Fruit fly (Drosophila melanogaster) whole organism, adult: ENCODE results near the gene mwh.
"Not testable (repeated sequence)": the region's sequence is repeated elsewhere in the genome, so short reads cannot be mapped to it uniquely, and the experiment has no call there.

Source experiments
- CG11617 ChIP-seq: fragments of 200-800 bp; sonication (Bioruptor generic); optimal IDR thresholded peaks from 2 replicates; lab custom pipeline; 2017; ENCODE audit warnings: mild to moderate bottlenecking, missing biosample characterization, missing genetic modification reagents, missing genetic modification characterization
- CG12768 ChIP-seq: fragments of 200-800 bp; sonication (Bioruptor generic); optimal IDR thresholded peaks from 2 replicates; lab custom pipeline; 2017; ENCODE audit warnings: missing biosample characterization, missing genetic modification characterization, mild to moderate bottlenecking, moderate library complexity, missing genetic modification reagents
- CG14711 ChIP-seq: fragments of 200-800 bp; sonication (Bioruptor generic); optimal IDR thresholded peaks from 2 replicates; lab custom pipeline; 2018; ENCODE audit warnings: missing biosample characterization, mild to moderate bottlenecking, missing genetic modification characterization, moderate library complexity
- CG1620 ChIP-seq: fragments of 200-800 bp; sonication (Bioruptor generic); optimal IDR thresholded peaks from 2 replicates; lab custom pipeline; 2016; ENCODE audit warnings: missing biosample characterization, missing genetic modification characterization
- CG33017 ChIP-seq: fragments of 200-800 bp; sonication (Bioruptor generic); optimal IDR thresholded peaks from 2 replicates; lab custom pipeline; 2018; ENCODE audit warnings: missing biosample characterization, mild to moderate bottlenecking, missing genetic modification characterization, moderate library complexity
- CG5204 ChIP-seq: fragments of 200-800 bp; sonication (Bioruptor generic); optimal IDR thresholded peaks from 2 replicates; lab custom pipeline; 2016; ENCODE audit warnings: missing biosample characterization, missing genetic modification characterization
- CG7045 ChIP-seq: fragments of 200-800 bp; sonication (Bioruptor generic); optimal IDR thresholded peaks from 2 replicates; lab custom pipeline; 2017; ENCODE audit warnings: missing biosample characterization, mild to moderate bottlenecking, missing genetic modification characterization
- CG7101 ChIP-seq: fragments of 200-800 bp; sonication (Bioruptor generic); optimal IDR thresholded peaks from 2 replicates; lab custom pipeline; 2018; ENCODE audit warnings: missing biosample characterization, mild to moderate bottlenecking, missing genetic modification characterization, moderate library complexity
- Clk ChIP-seq: fragments of 200-800 bp; sonication (Bioruptor generic); optimal IDR thresholded peaks from 2 replicates; lab custom pipeline; 2017; ENCODE audit warnings: missing biosample characterization, missing genetic modification characterization
- Crg-1 ChIP-seq: fragments of 200-800 bp; sonication (Bioruptor generic); optimal IDR thresholded peaks from 2 replicates; lab custom pipeline; 2016; ENCODE audit warnings: missing biosample characterization, missing genetic modification characterization
- Hr96 ChIP-seq: fragments of 200-800 bp; sonication (Bioruptor generic); optimal IDR thresholded peaks from 2 replicates; lab custom pipeline; 2016; ENCODE audit warnings: missing biosample characterization, missing genetic modification characterization
- Mnt ChIP-seq: fragments of 200-800 bp; sonication (Bioruptor generic); optimal IDR thresholded peaks from 2 replicates; lab custom pipeline; 2016; ENCODE audit warnings: missing biosample characterization, mild to moderate bottlenecking, missing genetic modification characterization
- bab1 ChIP-seq: fragments of 200-800 bp; sonication (Bioruptor generic); optimal IDR thresholded peaks from 3 replicates; lab custom pipeline; 2019; ENCODE audit warnings: missing biosample characterization, mild to moderate bottlenecking, missing genetic modification characterization, moderate library complexity
- cic ChIP-seq: fragments of 200-800 bp; sonication (Bioruptor generic); optimal IDR thresholded peaks from 2 replicates; lab custom pipeline; 2017; ENCODE audit warnings: missing biosample characterization, mild to moderate bottlenecking, missing genetic modification characterization, moderate library complexity
- cnc ChIP-seq, 2 experiments: fragments of >200 bp; optimal IDR thresholded peaks; 2 replicates each; lab custom pipeline; 2017
- kay ChIP-seq: fragments of 200-800 bp; sonication (Bioruptor generic); peaks from one replicate; lab custom pipeline; 2016; ENCODE audit warnings: missing biosample characterization, missing genetic modification characterization, borderline replicate concordance
- ovo ChIP-seq: fragments of 200-800 bp; sonication (Bioruptor generic); optimal IDR thresholded peaks from 2 replicates; lab custom pipeline; 2016; ENCODE audit warnings: missing biosample characterization, missing genetic modification characterization
- pad ChIP-seq: fragments of 200-800 bp; sonication (Bioruptor generic); optimal IDR thresholded peaks from 3 replicates; lab custom pipeline; 2017; ENCODE audit warnings: missing biosample characterization, missing genetic modification characterization, mild to moderate bottlenecking, moderate library complexity, missing genetic modification reagents
- tj ChIP-seq: fragments of 200-800 bp; sonication (Bioruptor generic); optimal IDR thresholded peaks from 3 replicates; lab custom pipeline; 2017; ENCODE audit warnings: missing biosample characterization, mild to moderate bottlenecking, missing genetic modification characterization, moderate library complexity
- toe ChIP-seq: fragments of 200-800 bp; sonication (Bioruptor generic); optimal IDR thresholded peaks from 2 replicates; lab custom pipeline; 2016; ENCODE audit warnings: missing biosample characterization, missing genetic modification characterization

The mwh gene

DNA sequence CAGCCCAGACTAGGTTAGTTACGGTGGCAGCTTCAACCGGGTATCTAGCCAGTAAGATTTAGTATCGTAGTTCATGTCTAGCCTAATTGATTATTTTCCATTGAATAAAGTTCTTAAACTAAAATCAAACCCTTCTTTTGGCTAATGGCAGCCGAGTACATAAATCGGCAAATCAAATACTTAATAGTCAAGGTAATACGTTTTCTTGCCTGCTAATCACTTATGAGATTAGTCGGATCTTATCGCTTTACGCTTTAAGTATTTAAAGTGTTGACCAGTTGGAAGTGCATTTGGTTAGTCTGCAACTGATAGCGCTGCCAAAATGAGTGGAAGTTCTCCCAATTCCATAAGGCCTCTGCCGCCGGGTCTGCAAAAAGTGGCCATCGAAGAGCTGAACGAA lies 32.0 kb downstream of the mwh start, which contains the start of gene CG33965:
CG33965 (plus strand) TSS at position 301 of the 400 bp plus-strand sequence.
- TF ChIP-seq Clk (GFP tag; lab: Kevin White, UChicago) = no peak

DNA sequence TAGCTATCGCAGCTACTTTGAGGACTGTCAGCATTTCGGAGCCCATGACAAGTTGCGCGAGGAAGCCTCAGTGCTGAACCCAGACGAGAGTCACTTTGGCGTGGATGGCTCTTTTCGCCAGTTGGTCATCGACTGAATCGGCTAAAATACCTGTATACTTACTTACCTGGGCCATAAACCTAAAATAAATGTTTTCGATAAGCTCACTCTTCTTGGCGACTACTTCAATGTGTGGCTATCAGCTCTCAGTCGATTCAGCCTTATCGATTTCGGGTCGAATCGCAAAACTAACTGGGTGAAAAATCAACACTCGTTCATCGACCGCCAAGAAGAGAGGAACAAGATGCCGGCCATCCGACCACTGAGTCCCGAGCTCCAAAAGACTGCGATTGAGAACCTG lies 33.2 kb downstream of the mwh start, which contains the start of gene CG33966:
CG33966 (plus strand) TSS at position 301 of the 400 bp plus-strand sequence.
- TF ChIP-seq CG5204 (GFP tag; lab: Kevin White, UChicago) (no peak), toe (no peak)

DNA sequence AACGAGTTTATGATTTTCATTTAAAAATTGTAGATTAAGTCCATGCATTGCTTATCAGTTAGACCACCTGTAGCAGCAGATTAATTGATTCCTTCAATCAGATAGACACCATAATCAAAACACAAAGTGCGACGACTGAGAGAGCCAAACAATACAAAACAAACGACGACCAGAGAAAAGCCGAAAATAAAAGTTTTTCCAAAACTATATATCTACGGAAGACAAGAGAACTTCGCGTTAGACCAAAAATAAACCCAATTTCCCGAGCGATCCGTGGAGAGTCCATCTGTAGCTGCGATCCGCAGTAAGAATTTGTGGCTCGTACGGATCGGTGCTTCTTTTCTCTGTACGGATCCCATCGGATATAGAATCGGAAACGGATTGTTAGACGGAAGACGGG lies 34.8 kb downstream of the mwh start, which contains the start of gene galene:
galene (plus strand) TSS at position 301 of the 400 bp plus-strand sequence.
- no peak for TF ChIP-seq Clk (GFP tag; lab: Kevin White, UChicago)
- no peak for TF ChIP-seq CG14711
- TF ChIP-seq CG11617 (GFP tag; lab: Kevin White, UChicago) = no peak
- TF ChIP-seq toe = no peak
- no peak for TF ChIP-seq ovo
- no peak for TF ChIP-seq CG7045 (GFP tag; lab: Kevin White, UChicago)
- no peak for TF ChIP-seq CG5204 (GFP tag; lab: Kevin White, UChicago)
- no peak for TF ChIP-seq Crg-1 (GFP tag; lab: Kevin White, UChicago)
- no peak for TF ChIP-seq CG33017
- no peak for TF ChIP-seq cic

DNA sequence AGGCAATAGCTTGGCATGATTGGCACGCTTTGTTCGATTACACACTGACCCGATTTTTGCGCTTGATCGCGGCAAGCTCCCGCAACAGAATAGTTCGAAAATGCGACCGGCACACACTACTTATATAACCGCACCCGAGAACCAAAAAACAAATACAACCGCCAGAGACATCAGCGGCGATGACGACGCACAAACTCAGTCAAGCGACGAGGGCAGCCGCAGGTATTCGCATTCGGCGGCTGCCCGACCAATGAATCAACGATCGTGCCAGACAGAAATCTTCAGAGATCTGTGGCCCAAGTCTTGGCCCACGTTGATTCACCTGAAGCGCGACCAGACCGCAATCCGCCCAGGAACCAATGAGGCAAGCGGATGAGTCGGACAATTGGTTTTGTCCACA lies 37.6 kb downstream of the mwh start, which contains the start of gene CG9192:
CG9192 (minus strand) TSS at position 101 of the 400 bp plus-strand sequence.
- TF ChIP-seq CG33017 (no peak), Clk (GFP tag; lab: Kevin White, UChicago) (no peak), tj (GFP tag; lab: Kevin White, UChicago) (no peak), CG1620 (GFP tag; lab: Kevin White, UChicago) (no peak), CG12768 (GFP tag; lab: Kevin White, UChicago) (no peak), toe (no peak), CG7045 (GFP tag; lab: Kevin White, UChicago) (no peak), CG7101 (tag; lab: Kevin White, UChicago) (no peak), bab1 (GFP tag; lab: Kevin White, UChicago) (no peak), Mnt (no peak), kay (no peak), Crg-1 (GFP tag; lab: Kevin White, UChicago) (no peak), pad (no peak), CG5204 (GFP tag; lab: Kevin White, UChicago) (no peak), cic (no peak), CG11617 (GFP tag; lab: Kevin White, UChicago) (no peak), ovo (no peak), cnc (optimal IDR thresholded peaks at IDR 0.05; lab: Kevin White, UChicago) (no peak), CG14711 (no peak)

DNA sequence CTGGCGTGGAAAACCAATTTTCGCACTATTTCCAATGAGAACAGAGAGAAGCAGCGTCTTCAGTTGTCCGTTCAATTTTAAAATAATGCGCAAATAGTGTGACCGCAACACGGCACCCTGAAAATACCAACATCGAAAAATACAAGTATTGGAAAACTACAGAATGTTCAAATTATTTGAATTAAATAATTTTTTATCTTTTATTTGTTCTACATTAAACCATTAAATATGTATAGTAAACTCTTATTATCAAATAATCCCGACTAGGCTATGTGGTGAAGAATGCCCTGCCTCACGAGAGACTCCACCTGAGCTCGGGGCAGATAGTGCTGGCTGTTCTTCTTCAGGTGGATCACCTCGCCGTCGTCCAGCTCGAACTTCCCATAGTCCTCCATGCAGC lies 45.2 kb downstream of the mwh start, which contains the start of gene Klp61F:
Klp61F (minus strand) TSS at position 101 of the 400 bp plus-strand sequence.
- TF ChIP-seq pad; CG14711; Hr96 (GFP tag; lab: Kevin White, UChicago): not testable (repeated sequence)

DNA sequence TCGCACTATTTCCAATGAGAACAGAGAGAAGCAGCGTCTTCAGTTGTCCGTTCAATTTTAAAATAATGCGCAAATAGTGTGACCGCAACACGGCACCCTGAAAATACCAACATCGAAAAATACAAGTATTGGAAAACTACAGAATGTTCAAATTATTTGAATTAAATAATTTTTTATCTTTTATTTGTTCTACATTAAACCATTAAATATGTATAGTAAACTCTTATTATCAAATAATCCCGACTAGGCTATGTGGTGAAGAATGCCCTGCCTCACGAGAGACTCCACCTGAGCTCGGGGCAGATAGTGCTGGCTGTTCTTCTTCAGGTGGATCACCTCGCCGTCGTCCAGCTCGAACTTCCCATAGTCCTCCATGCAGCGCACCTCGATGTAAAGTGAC lies 46.2 kb downstream of the mwh start, which contains the start of gene CG32318:
CG32318 (minus strand) TSS at position 101 of the 400 bp plus-strand sequence.
- TF ChIP-seq CG7045, bab1, Clk (GFP tag; lab: Kevin White, UChicago): not testable (repeated sequence)

DNA sequence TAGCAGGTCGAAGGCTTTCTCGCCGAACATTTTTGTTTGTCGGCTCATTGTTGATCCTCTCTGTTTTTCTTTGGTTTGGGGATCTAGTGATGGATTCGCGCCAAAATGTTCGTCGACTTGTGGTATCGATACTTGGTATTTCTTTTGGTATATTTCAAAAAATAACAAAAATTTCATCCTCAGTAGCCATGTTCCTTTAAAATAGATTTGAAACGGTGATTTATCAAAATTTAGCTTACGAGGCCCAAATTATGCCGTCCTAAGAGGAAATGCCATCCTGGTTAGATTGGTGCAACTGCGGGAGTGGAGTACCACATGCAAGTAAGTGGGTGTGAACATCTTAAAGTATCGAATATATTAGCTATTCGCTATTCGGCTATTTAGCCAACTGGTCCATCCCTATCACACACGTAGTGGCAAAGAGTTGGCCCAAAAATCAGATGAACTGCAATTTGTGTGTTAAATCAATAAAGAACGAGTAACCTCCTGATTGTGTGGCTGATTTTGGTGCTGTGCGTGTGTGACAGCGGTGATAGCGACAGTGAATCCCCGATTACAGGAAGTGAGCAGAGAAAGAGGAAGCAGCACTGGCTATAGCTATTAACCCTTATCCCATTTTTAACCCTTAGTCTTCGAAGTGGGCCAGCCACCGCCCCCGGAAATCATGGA lies 47.2 kb downstream of the mwh start, which contains the start of the genes Psf1 and Sac1:
Psf1 (minus strand) TSS at position 51 of the 669 bp plus-strand sequence.
Sac1 (plus strand) TSS at position 191 of the 669 bp plus-strand sequence.
- TF ChIP-seq CG14711 = peak; percentile 19
- TF ChIP-seq CG12768 (GFP tag; lab: Kevin White, UChicago) = no peak
- no peak for TF ChIP-seq cic
- TF ChIP-seq CG5204 (GFP tag; lab: Kevin White, UChicago) = peak; percentile 30
- peak; percentile 49 for TF ChIP-seq toe
- peak; percentile 20 for TF ChIP-seq Mnt
- peak; percentile 29 for TF ChIP-seq CG1620 (GFP tag; lab: Kevin White, UChicago)
- TF ChIP-seq Hr96 (GFP tag; lab: Kevin White, UChicago) = peak; percentile 55
- peak; percentile 5 for TF ChIP-seq CG7045 (GFP tag; lab: Kevin White, UChicago)

DNA sequence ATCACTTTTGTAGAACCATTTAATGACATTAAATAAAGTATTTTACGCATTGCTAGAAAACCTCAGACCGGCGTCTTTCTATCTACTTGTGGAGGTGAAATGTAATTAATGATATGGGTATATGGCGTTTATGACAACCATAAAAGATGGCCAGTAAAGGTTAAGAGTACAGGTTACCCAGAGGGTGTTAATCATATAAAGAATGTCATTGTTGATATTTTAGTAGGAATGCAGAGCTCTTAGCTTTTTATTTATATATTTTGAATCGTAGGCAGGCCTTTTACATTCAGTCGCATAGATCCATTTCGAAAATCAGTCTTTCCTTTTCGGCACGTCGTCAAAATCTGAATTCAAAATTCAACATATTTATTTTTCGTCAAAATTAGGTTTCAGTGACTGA lies 49.8 kb downstream of the mwh start, which contains the start of gene Bfc:
Bfc (plus strand) TSS at position 301 of the 400 bp plus-strand sequence.
- TF ChIP-seq cic (no peak), CG12768 (GFP tag; lab: Kevin White, UChicago) (no peak), CG7101 (tag; lab: Kevin White, UChicago) (no peak), ovo (no peak), bab1 (GFP tag; lab: Kevin White, UChicago) (no peak), CG7045 (GFP tag; lab: Kevin White, UChicago) (no peak), CG1620 (GFP tag; lab: Kevin White, UChicago) (no peak), CG33017 (no peak), toe (no peak), kay (no peak)
